Worm (Caenorhabditis elegans) whole organism, L4/young adult: ENCODE measurements around the gene elc-2.

ENCODE experiments used
- W03F9.2 ChIP-seq: fragments of 150-350 bp; optimal IDR thresholded peaks from 2 replicates; lab custom pipeline; 2014; ENCODE audit warnings: missing biosample characterization, missing genetic modification characterization
- dao-5 ChIP-seq: sonication (generic microtip); optimal IDR thresholded peaks from 2 replicates; lab custom pipeline; 2016; ENCODE audit warnings: missing genotype, missing genetic modification characterization, moderate library complexity, missing compliant biosample characterization
- him-1 ChIP-seq: sonication (generic microtip); optimal IDR thresholded peaks from 2 replicates; lab custom pipeline; 2016; ENCODE audit warnings: missing genotype, missing genetic modification reagents, missing genetic modification characterization, missing compliant biosample characterization

- no peak for TF ChIP-seq W03F9.2 (tag; lab: Kevin White, UChicago)
- TF ChIP-seq him-1 (tag; lab: Kevin White, UChicago): no peak
- TF ChIP-seq dao-5 (tag; lab: Kevin White, UChicago): no peak
These were observed 18.2 kb upstream of the elc-2 start for ce11 chrX:1796067-1796466.
